Fruit fly (Drosophila melanogaster): ENCODE results near the gene CG12560.
A peak's percentile ranks its signal among the peaks of the same experiment; 100 is the strongest.

CG12560 gene

dm6 chr2L:8009283-8010211 is at the start of gene CG12560:
Gene CG12560, minus strand, starts transcription at chr2L:8009477.
- TF ChIP-seq CG8478 (optimal IDR thresholded peaks at IDR 0.05) = no peak
- TF ChIP-seq CTCF (optimal IDR thresholded peaks at IDR 0.05) = no peak

DNA sequence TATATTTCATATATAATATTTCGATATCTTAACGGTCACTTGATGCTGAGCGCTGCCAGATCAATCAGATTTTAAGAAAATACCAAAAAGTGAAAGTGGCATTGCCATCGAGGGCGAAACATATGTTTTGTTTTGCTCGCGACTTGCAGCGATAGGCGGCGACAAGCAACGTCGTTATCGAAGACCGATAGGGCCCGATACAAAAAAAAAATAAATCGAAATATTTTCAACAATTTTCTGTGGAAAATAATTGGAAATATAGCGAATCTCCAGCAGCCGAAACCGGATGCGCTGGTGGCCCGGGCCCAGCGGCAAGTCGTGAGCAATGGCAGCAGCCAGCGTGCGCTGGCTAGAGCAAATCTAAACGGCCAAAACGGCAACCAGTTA is 34.0 kb upstream of the CG12560 start, which contains the start of gene Megf8:
Gene Megf8 (plus strand): TSS at position 190 of the 387 bp plus-strand sequence.
- TF ChIP-seq CG8478 (optimal IDR thresholded peaks at IDR 0.05) (no peak), CTCF (optimal IDR thresholded peaks at IDR 0.05) (no peak)

dm6 chr2L:8042645-8043281 is 33.5 kb upstream of the CG12560 start, which contains the start of gene RpL36A:
Gene RpL36A, minus strand, starts transcription at chr2L:8042909.
- TF ChIP-seq CG8478 (optimal IDR thresholded peaks at IDR 0.05) (no peak), CTCF (optimal IDR thresholded peaks at IDR 0.05) (peak in 1 of 2 experiments; percentile 19)

DNA sequence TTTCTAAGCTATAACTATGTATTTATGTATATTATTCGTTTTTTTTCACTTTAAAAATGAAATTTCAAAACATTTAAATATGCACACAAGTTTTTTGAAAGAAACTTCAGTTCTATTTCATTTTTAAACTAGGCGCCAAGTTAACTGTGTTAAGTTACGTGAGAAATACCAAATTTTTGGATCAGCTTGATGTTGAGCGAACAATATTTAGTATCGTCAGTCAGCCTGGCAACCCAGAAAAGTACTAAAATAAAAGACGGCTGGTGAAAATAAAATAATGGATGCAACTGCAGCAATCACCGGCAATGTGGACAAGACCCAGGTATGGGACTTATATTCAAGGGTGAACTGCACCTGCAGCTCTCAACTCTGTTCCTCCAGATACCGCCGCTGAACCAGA is 31.6 kb upstream of the CG12560 start, which contains the start of gene CCDC53:
Gene CCDC53 (plus strand): TSS at position 235 of the 400 bp plus-strand sequence.
- TF ChIP-seq CG8478 (optimal IDR thresholded peaks at IDR 0.05) (no peak), CTCF (optimal IDR thresholded peaks at IDR 0.05) (no peak)

- TF ChIP-seq CTCF (optimal IDR thresholded peaks at IDR 0.05) (no peak), CG8478 (optimal IDR thresholded peaks at IDR 0.05) (no peak)
These were observed 30.4 kb upstream of the CG12560 start, which contains the start of gene CG7367 for dm6 chr2L:8039688-8040087. Gene CG7367, minus strand, starts transcription at chr2L:8039788.

DNA sequence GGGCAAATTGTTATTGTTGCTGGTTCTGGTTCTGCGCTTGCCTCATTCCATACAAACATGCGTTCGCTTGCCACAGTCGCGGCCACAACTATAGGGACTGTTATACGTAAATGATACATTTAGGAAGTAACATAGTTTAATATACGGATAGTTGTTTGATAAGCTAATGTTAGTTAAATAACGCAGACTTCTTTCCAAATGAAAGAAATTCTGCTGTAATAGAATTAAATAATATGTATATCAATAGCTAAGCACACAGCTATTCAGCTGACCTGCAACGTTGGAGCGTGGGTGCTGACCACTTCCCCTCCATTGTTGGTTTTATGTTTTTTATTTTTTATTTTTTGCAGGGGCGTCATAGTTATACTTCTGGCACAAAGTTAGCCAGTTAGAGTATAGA is 25.5 kb upstream of the CG12560 start:
- no peak for TF ChIP-seq CTCF (optimal IDR thresholded peaks at IDR 0.05)
- TF ChIP-seq CG8478 (optimal IDR thresholded peaks at IDR 0.05) = no peak

DNA sequence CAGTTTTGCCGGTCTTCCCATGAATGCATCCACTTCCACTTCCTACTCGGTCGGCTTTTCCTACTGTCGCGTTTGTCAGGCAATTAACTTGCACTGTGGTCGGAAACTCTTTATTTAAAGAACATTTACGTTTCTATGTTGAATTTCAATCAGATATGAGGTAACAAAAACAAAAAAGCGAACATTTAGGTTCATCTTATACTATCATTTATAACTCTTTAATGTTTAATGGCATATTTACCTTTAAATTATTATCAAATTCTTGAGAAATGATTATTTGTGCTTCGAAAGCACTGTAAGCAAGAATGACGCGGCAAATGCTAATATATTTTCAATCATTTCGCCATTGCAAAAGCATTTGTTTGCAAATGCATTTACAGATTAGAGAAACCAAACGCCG is 24.5 kb upstream of the CG12560 start:
- no peak for TF ChIP-seq CTCF (optimal IDR thresholded peaks at IDR 0.05)
- TF ChIP-seq CG8478 (optimal IDR thresholded peaks at IDR 0.05) = no peak

DNA sequence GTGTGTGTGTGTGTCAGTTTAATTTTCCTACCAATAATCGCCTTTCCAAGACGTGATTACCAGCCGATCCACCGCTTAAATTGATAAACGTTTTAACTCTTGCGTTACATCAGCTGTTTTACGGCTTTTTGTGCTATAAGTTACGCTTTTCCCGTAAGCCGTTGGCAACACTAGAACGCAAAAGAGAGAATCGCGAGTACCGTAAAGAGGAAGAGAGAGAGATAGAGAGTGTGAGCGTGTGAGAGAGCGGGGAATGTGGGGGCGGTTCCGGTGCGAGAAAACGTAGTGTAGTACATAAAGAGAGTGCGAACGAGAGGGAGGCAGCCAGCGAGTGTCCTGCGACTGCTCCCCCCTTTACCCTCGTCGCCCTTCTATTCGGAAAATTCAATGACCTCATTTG is 22.3 kb upstream of the CG12560 start:
- TF ChIP-seq CG8478 (optimal IDR thresholded peaks at IDR 0.05) = no peak
- TF ChIP-seq CTCF (optimal IDR thresholded peaks at IDR 0.05) = no peak

DNA sequence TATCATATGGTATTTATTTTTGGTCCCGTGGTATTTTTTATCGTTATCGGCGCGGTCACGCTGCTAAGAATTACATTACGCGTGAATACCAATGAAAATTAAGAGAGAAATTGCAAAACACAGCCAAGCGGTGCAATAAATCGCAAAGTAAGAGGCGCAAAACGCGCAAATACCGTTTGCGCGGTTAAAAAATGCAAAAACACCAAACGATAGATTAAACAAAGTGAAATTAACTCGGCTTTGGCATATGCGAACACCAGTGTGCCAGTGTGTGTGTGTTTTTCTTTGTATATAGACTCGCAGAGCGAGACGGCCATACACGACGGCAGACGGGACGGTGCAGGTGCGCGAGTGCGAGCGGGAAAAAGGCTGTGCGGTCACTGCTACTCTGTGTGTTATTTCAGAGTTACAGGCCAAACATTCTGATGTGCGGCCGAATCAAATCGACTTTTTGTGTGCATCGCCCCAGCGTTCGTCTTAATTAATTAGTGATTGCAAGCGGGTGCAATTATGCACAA is 21.5 kb upstream of the CG12560 start, which contains the start of gene Cka:
Gene Cka (plus strand): TSS at position 29 of the 518 bp plus-strand sequence.
- no peak for TF ChIP-seq CG8478 (optimal IDR thresholded peaks at IDR 0.05)
- peak in 1 of 2 experiments; percentile 32 for TF ChIP-seq CTCF (optimal IDR thresholded peaks at IDR 0.05)

DNA sequence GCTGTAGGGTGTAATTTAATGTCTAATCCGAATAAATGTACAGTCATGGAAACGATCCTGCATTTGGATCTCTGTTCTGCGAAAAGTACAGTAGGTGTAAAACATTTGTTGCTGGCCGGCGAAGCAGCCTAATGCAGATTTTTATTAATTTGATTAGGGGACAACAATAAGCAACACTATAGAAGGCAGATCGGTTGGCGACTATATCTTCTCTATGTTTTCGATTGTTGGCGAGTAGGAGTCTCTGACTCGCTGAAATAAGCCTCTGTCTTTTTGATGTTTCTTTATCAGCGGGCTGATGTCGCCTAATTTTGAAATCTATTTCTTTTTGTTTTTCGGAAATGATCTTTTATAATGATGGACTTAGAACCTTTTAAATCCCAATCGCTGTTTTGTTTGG is 20.8 kb upstream of the CG12560 start:
- TF ChIP-seq CG8478 (optimal IDR thresholded peaks at IDR 0.05) (no peak), CTCF (optimal IDR thresholded peaks at IDR 0.05) (no peak)

- TF ChIP-seq CTCF (optimal IDR thresholded peaks at IDR 0.05) = peak; percentile 22 to 40
- TF ChIP-seq CG8478 (optimal IDR thresholded peaks at IDR 0.05) = no peak
These were observed 20.0 kb upstream of the CG12560 start, which contains the start of gene baf for dm6 chr2L:8029160-8029852. Gene baf, plus strand, starts transcription at chr2L:8029462.

- TF ChIP-seq CG8478 (optimal IDR thresholded peaks at IDR 0.05) (no peak), CTCF (optimal IDR thresholded peaks at IDR 0.05) (peak; percentile 76 to 80)
These were observed 15.0 kb upstream of the CG12560 start for dm6 chr2L:8024325-8024724.

- no peak for TF ChIP-seq CG8478 (optimal IDR thresholded peaks at IDR 0.05)
- no peak for TF ChIP-seq CTCF (optimal IDR thresholded peaks at IDR 0.05)
These were observed 3.3 kb upstream of the CG12560 start for dm6 chr2L:8012551-8012950.

DNA sequence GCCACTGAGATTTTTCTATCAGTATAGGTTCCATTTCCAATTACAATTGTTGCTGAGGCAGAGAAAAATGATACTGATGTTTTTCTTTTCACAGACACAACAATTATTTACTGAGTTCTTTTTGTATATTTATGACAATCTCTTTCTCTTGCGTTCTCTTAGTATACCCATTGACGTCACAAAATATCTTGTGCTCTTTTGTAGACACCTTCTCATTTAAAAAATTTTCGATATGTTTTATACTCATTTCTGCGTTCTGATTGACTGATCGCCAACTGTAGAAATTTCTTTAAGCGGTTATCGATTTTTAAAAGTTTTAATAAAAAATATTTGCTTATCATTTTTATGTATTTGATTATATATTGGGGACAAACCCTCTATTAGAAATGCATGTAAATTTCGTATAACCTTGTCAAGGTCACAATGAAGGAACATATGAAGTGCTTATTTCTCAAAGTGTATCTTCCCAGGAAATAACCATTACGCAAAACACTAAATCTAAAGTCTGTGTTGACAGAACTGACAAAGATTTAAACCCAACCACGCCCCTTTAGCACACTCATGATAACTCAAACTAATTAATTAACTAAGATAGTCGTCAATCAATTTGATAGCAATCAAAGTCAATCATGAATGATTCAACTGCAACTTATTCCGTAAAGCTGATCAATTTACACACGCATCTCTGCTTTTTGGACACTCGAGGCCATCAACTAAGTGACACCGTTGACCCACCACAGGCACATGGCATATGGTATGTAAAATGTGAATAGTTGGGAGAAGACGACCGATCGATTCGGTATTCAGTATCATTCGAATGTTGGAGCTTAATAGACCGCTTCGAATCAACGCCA is 1.6 kb upstream of the CG12560 start, which contains the start of the genes Glyat and Tg:
Gene Glyat (minus strand): TSS at position 51 of the 854 bp plus-strand sequence.
Gene Tg (plus strand): TSS at position 804 of the 854 bp plus-strand sequence.
- TF ChIP-seq CTCF (optimal IDR thresholded peaks at IDR 0.05) = no peak
- TF ChIP-seq CG8478 (optimal IDR thresholded peaks at IDR 0.05) = no peak

All from S2 (cell line).